Fruit fly (Drosophila melanogaster) whole organism, embryonic: ENCODE results near the gene CG42529.

Experiments
- ATbp ChIP-seq: fragments of 200-800 bp; sonication (Bioruptor generic); optimal IDR thresholded peaks from 2 replicates; lab custom pipeline; 2017; ENCODE audit warnings: missing biosample characterization, mild to moderate bottlenecking, missing genetic modification characterization, missing genetic modification reagents
- Aef1 ChIP-seq: fragments of 200-800 bp; sonication (Bioruptor generic); IDR thresholded peaks from 3 replicates; pipeline ENCODE4 v1.3.6; 2022; ENCODE audit warnings: missing biosample characterization, missing genetic modification characterization
- Atf6 ChIP-seq: fragments of 200-800 bp; sonication (Bioruptor generic); IDR thresholded peaks from 2 replicates; pipeline ENCODE4 v1.3.6; 2022; ENCODE audit warnings: missing biosample characterization, missing genetic modification characterization
- Bdp1 ChIP-seq: fragments of 200-800 bp; sonication (Bioruptor generic); optimal IDR thresholded peaks from 3 replicates; lab custom pipeline; 2016; ENCODE audit warnings: missing biosample characterization, missing genetic modification characterization
- CG12104 ChIP-seq: fragments of 200-800 bp; sonication (Bioruptor generic); optimal IDR thresholded peaks from 3 replicates; lab custom pipeline; 2016; ENCODE audit warnings: missing biosample characterization, missing genetic modification characterization
- CG12236 ChIP-seq: fragments of 200-800 bp; sonication (Bioruptor generic); optimal IDR thresholded peaks from 2 replicates; lab custom pipeline; 2016; ENCODE audit warnings: missing biosample characterization, missing genetic modification characterization
- CG13287 ChIP-seq: fragments of 200-800 bp; sonication (Bioruptor generic); IDR thresholded peaks from 2 replicates; pipeline ENCODE4 v1.3.6; 2022; ENCODE audit warnings: missing biosample characterization, missing genetic modification characterization; ENCODE audit not compliant: partially characterized antibody
- CG14710 ChIP-seq: fragments of 200-800 bp; sonication (Bioruptor generic); optimal IDR thresholded peaks from 3 replicates; lab custom pipeline; 2019; ENCODE audit warnings: missing biosample characterization, mild to moderate bottlenecking, missing genetic modification characterization, moderate library complexity
- CG17361 ChIP-seq: fragments of 200-800 bp; sonication (Bioruptor generic); IDR thresholded peaks from 3 replicates; pipeline ENCODE4 v1.3.6; 2022; ENCODE audit warnings: missing biosample characterization, missing genetic modification characterization
- CG17829 ChIP-seq: fragments of 200-800 bp; optimal IDR thresholded peaks from 2 replicates; lab custom pipeline; 2019; ENCODE audit warnings: missing biosample characterization, mild to moderate bottlenecking, missing genetic modification characterization, moderate library complexity
- CG1792 ChIP-seq: fragments of 200-800 bp; sonication (Bioruptor generic); optimal IDR thresholded peaks from 2 replicates; lab custom pipeline; 2016; ENCODE audit warnings: missing biosample characterization, missing genetic modification characterization
- CG30020 ChIP-seq: fragments of 200-800 bp; optimal IDR thresholded peaks from 2 replicates; lab custom pipeline; 2019; ENCODE audit warnings: missing biosample characterization, mild to moderate bottlenecking, missing genetic modification characterization, moderate library complexity
- CG31388 ChIP-seq: fragments of 200-800 bp; sonication (Bioruptor generic); optimal IDR thresholded peaks from 2 replicates; lab custom pipeline; 2016; ENCODE audit warnings: missing biosample characterization, missing genetic modification characterization
- CG32767 ChIP-seq: fragments of 200-800 bp; sonication (Bioruptor generic); IDR thresholded peaks from 2 replicates; pipeline ENCODE4 v1.3.6; 2022; ENCODE audit warnings: missing biosample characterization, missing genetic modification characterization
- CG33557 ChIP-seq: fragments of 200-800 bp; sonication (Bioruptor generic); optimal IDR thresholded peaks from 2 replicates; lab custom pipeline; 2019; ENCODE audit warnings: missing biosample characterization, mild to moderate bottlenecking, missing genetic modification characterization, moderate library complexity
- CG42726 ChIP-seq: fragments of 200-800 bp; sonication (Bioruptor generic); IDR thresholded peaks from 2 replicates; pipeline ENCODE4 v1.3.6; 2022; ENCODE audit warnings: missing biosample characterization, missing genetic modification characterization; ENCODE audit not compliant: partially characterized antibody
- CG6272 ChIP-seq: fragments of 200-800 bp; sonication (Bioruptor generic); IDR thresholded peaks from 2 replicates; pipeline ENCODE4 v1.3.6; 2022; ENCODE audit warnings: missing biosample characterization, missing genetic modification characterization
- CG7745 ChIP-seq: fragments of 200-800 bp; sonication (Bioruptor generic); optimal IDR thresholded peaks from 2 replicates; lab custom pipeline; 2018; ENCODE audit warnings: missing biosample characterization, mild to moderate bottlenecking, missing genetic modification characterization, moderate library complexity
- CG8359 ChIP-seq: fragments of 200-800 bp; sonication (Bioruptor generic); optimal IDR thresholded peaks from 2 replicates; lab custom pipeline; 2017; ENCODE audit warnings: missing biosample characterization, mild to moderate bottlenecking, missing genetic modification characterization, borderline replicate concordance
- CG9437 ChIP-seq: fragments of 200-800 bp; sonication (Bioruptor generic); optimal IDR thresholded peaks from 2 replicates; lab custom pipeline; 2018; ENCODE audit warnings: missing biosample characterization, mild to moderate bottlenecking, missing genetic modification characterization
- Dip3 ChIP-seq: fragments of 200-800 bp; sonication (Bioruptor generic); optimal IDR thresholded peaks from 3 replicates; lab custom pipeline; 2016; ENCODE audit warnings: missing biosample characterization, missing genetic modification characterization
- E2f2 ChIP-seq: fragments of 200-800 bp; sonication (Bioruptor generic); IDR thresholded peaks from 2 replicates; pipeline ENCODE4 v1.3.6; 2022; ENCODE audit warnings: missing biosample characterization, missing genetic modification characterization
- Ets97D ChIP-seq: fragments of 200-800 bp; sonication (Bioruptor generic); optimal IDR thresholded peaks from 3 replicates; lab custom pipeline; 2016; ENCODE audit warnings: missing biosample characterization, missing genetic modification characterization
- HLHmδ ChIP-seq: fragments of 200-800 bp; sonication (Bioruptor generic); optimal IDR thresholded peaks from 2 replicates; lab custom pipeline; 2018; ENCODE audit warnings: missing biosample characterization, mild to moderate bottlenecking, missing genetic modification characterization, moderate library complexity
- Hey ChIP-seq: fragments of 200-800 bp; sonication (Bioruptor generic); optimal IDR thresholded peaks from 3 replicates; lab custom pipeline; 2018; ENCODE audit warnings: missing biosample characterization, mild to moderate bottlenecking, missing genetic modification characterization
- HmgZ ChIP-seq: fragments of 200-800 bp; sonication (Bioruptor generic); optimal IDR thresholded peaks from 2 replicates; lab custom pipeline; 2018; ENCODE audit warnings: missing biosample characterization, mild to moderate bottlenecking, missing genetic modification characterization
- Lhr ChIP-seq: fragments of 200-800 bp; sonication (Bioruptor generic); optimal IDR thresholded peaks from 3 replicates; lab custom pipeline; 2017; ENCODE audit warnings: mild to moderate bottlenecking, missing biosample characterization, missing genetic modification reagents, missing genetic modification characterization
- MBD-R2 ChIP-seq: fragments of 200-800 bp; sonication (Bioruptor generic); IDR thresholded peaks from 2 replicates; pipeline ENCODE4 v1.3.6; 2022; ENCODE audit warnings: missing biosample characterization, missing genetic modification characterization
- Mad ChIP-seq: fragments of 200-800 bp; sonication (Bioruptor generic); optimal IDR thresholded peaks from 2 replicates; lab custom pipeline; 2016; ENCODE audit warnings: missing biosample characterization, missing genetic modification characterization
- NC2α ChIP-seq: fragments of 200-800 bp; sonication (Bioruptor generic); optimal IDR thresholded peaks from 2 replicates; lab custom pipeline; 2016; ENCODE audit warnings: missing biosample characterization, missing genetic modification characterization
- NK7.1 ChIP-seq: fragments of 200-800 bp; sonication (Bioruptor generic); optimal IDR thresholded peaks from 3 replicates; lab custom pipeline; 2016; ENCODE audit warnings: missing biosample characterization, missing genetic modification characterization
- Poxn ChIP-seq: fragments of 200-800 bp; sonication (Bioruptor generic); IDR thresholded peaks from 2 replicates; pipeline ENCODE4 v1.3.6; 2022; ENCODE audit warnings: missing biosample characterization, missing genetic modification characterization
- Rx ChIP-seq: fragments of 200-800 bp; sonication (Bioruptor generic); IDR thresholded peaks from 2 replicates; pipeline ENCODE4 v1.3.6; 2022; ENCODE audit warnings: missing biosample characterization, missing genetic modification characterization
- Side ChIP-seq: fragments of 200-800 bp; sonication (Bioruptor generic); optimal IDR thresholded peaks from 2 replicates; lab custom pipeline; 2016; ENCODE audit warnings: missing biosample characterization, missing genetic modification characterization
- Sox102F ChIP-seq: fragments of 200-800 bp; sonication (Bioruptor generic); optimal IDR thresholded peaks from 2 replicates; lab custom pipeline; 2018; ENCODE audit warnings: missing biosample characterization, mild to moderate bottlenecking, missing genetic modification characterization, moderate library complexity
- Sry-δ ChIP-seq: fragments of 200-800 bp; sonication (Bioruptor generic); optimal IDR thresholded peaks from 2 replicates; lab custom pipeline; 2016; ENCODE audit warnings: missing biosample characterization, missing genetic modification characterization
- bab2 ChIP-seq: fragments of 200-800 bp; sonication (Bioruptor generic); optimal IDR thresholded peaks from 2 replicates; lab custom pipeline; 2016; ENCODE audit warnings: missing biosample characterization, missing genetic modification characterization
- esg ChIP-seq: fragments of 200-800 bp; sonication (Bioruptor generic); conservative IDR thresholded peaks from 2 replicates; pipeline ENCODE4 v1.3.6; 2022; ENCODE audit warnings: missing biosample characterization, missing genetic modification characterization
- fd96Cb ChIP-seq: fragments of 200-800 bp; sonication (Bioruptor generic); optimal IDR thresholded peaks from 2 replicates; lab custom pipeline; 2018; ENCODE audit warnings: missing biosample characterization, mild to moderate bottlenecking, missing genetic modification characterization, moderate library complexity
- gce ChIP-seq: fragments of 200-800 bp; sonication (Bioruptor generic); IDR thresholded peaks from 3 replicates; pipeline ENCODE4 v1.3.6; 2022; ENCODE audit warnings: missing biosample characterization, missing genetic modification characterization
- lov ChIP-seq, 2 experiments: fragments of 200-800 bp in 1 of 2; fragments of >200 bp in 1 of 2; sonication (Bioruptor generic) in 1 of 2; IDR thresholded peaks in 1 of 2; optimal IDR thresholded peaks in 1 of 2; 2 replicates in 1 of 2; 3 replicates in 1 of 2; pipeline versions ENCODE4 v1.3.6 to Lab custom; 2017 to 2022; ENCODE audit warnings: missing biosample characterization in 1 of 2, missing genetic modification characterization in 1 of 2
- nau ChIP-seq: fragments of 200-800 bp; sonication (Bioruptor generic); optimal IDR thresholded peaks from 3 replicates; lab custom pipeline; 2017; ENCODE audit warnings: missing biosample characterization, mild to moderate bottlenecking, missing genetic modification characterization, missing genetic modification reagents
- nmo ChIP-seq: fragments of 200-800 bp; sonication (Bioruptor generic); optimal IDR thresholded peaks from 2 replicates; lab custom pipeline; 2018; ENCODE audit warnings: missing biosample characterization, mild to moderate bottlenecking, missing genetic modification characterization, moderate library complexity
- otp ChIP-seq: fragments of 200-800 bp; sonication (Bioruptor generic); IDR thresholded peaks from 3 replicates; pipeline ENCODE4, ENCODE4 v1.3.6; 2022; ENCODE audit warnings: missing biosample characterization, missing genetic modification characterization
- pho ChIP-seq: fragments of 200-800 bp; sonication (Bioruptor generic); optimal IDR thresholded peaks from 2 replicates; lab custom pipeline; 2016; ENCODE audit warnings: missing biosample characterization, missing genetic modification characterization
- sisA ChIP-seq: fragments of 200-800 bp; sonication (Bioruptor generic); IDR thresholded peaks from 2 replicates; pipeline ENCODE4 v1.3.6; 2022; ENCODE audit warnings: missing biosample characterization, missing genetic modification characterization
- slp2 ChIP-seq: fragments of 200-800 bp; sonication (Bioruptor generic); optimal IDR thresholded peaks from 2 replicates; lab custom pipeline; 2016; ENCODE audit warnings: missing biosample characterization, missing genetic modification characterization
- so ChIP-seq: fragments of 200-800 bp; sonication (Bioruptor generic); IDR thresholded peaks from 3 replicates; pipeline ENCODE4 v1.3.6; 2022; ENCODE audit warnings: missing biosample characterization, missing genetic modification characterization
- sqz ChIP-seq: fragments of 200-800 bp; sonication (Bioruptor generic); optimal IDR thresholded peaks from 3 replicates; lab custom pipeline; 2018; ENCODE audit warnings: missing biosample characterization, mild to moderate bottlenecking, missing genetic modification characterization
- stc ChIP-seq: fragments of 200-800 bp; sonication (Bioruptor generic); IDR thresholded peaks from 2 replicates; pipeline ENCODE4 v1.3.6; 2022; ENCODE audit warnings: missing biosample characterization, missing genetic modification characterization
- zfh1 ChIP-seq: fragments of 200-800 bp; sonication (Bioruptor generic); IDR thresholded peaks from 3 replicates; pipeline ENCODE4 v1.3.6; 2022; ENCODE audit warnings: missing biosample characterization, missing genetic modification characterization

The CG42529 gene

DNA sequence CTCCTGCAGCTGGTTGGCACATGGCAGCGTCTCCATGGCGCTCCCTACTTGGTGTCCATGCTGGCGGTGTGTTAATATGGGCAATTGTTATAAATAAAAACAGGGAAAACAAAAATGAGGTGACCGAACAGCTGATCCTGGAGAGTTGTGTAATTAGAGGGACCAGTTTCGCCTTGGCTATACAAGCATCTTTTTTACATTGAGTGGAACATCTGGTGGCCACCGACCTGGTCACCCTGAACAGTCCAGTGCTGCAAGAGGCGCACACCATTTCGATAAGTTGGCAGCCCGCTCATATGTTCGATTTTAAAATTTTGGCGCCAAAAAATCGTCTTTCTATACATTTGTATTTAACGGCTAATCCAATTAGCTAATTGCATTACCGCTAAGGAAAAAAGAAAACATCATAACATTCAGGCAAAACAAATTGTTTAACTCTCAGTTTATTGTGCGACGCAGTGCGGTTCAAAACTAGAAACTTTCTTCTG lies 41.5 kb upstream of the CG42529 start, which contains the start of the genes CG8765 and Gbeta76C (continued):
- TF ChIP-seq Rx (GFP tag; lab: Robert Waterston, UW) (no peak), lov (optimal IDR thresholded peaks at IDR 0.05; lab: Kevin White, UChicago) (no peak), lov (GFP tag; IDR thresholded peaks at IDR 0.05; lab: Robert Waterston, UW) (no peak), Aef1 (no peak), esg (GFP tag; lab: Robert Waterston, UW) (no peak), CG32767 (GFP tag; lab: Robert Waterston, UW) (no peak), CG42726 (GFP tag; lab: Robert Waterston, UW) (0 out of 2 replicates have a peak, but pooled peaks have one; percentile 41), so (no peak), pho (peak; percentile 50), nmo (GFP tag; lab: Kevin White, UChicago) (peak; percentile 45), bab2 (GFP tag; lab: Kevin White, UChicago) (peak; percentile 14), sqz (GFP tag; lab: Kevin White, UChicago) (no peak), CG1792 (GFP tag; lab: Kevin White, UChicago) (peak; percentile 20), CG8359 (GFP tag; lab: Kevin White, UChicago) (no peak), CG14710 (tag; lab: Kevin White, UChicago) (peak; percentile 65), CG7745 (tag; lab: Kevin White, UChicago) (no peak), Ets97D (GFP tag; lab: Kevin White, UChicago) (peak; percentile 92), HmgZ (peak; percentile 80), Side (GFP tag; lab: Kevin White, UChicago) (peak; percentile 53), slp2 (GFP tag; lab: Kevin White, UChicago) (no peak), Hey (tag; lab: Kevin White, UChicago) (no peak), Sox102F (GFP tag; lab: Kevin White, UChicago) (no peak), MBD-R2 (GFP tag; lab: Robert Waterston, UW) (peak; percentile 96), fd96Cb (tag; lab: Kevin White, UChicago) (no peak), Sry-δ (GFP tag; lab: Kevin White, UChicago) (peak; percentile 67), otp (GFP tag; lab: Robert Waterston, UW) (0 out of 3 replicates have a peak, but pooled peaks have one; percentile 15), E2f2 (GFP tag; lab: Robert Waterston, UW) (peak; percentile 99), Poxn (GFP tag; lab: Robert Waterston, UW) (no peak), Bdp1 (GFP tag; lab: Kevin White, UChicago) (no peak), NC2α (peak; percentile 16), CG33557 (GFP tag; lab: Kevin White, UChicago) (no peak), CG17361 (GFP tag; lab: Robert Waterston, UW) (peak; percentile 29; the same call in 1 of the 3 replicates), ATbp (no peak), NK7.1 (GFP tag; lab: Kevin White, UChicago) (no peak), Atf6 (no peak), CG31388 (GFP tag; lab: Kevin White, UChicago) (no peak), sisA (GFP tag; lab: Robert Waterston, UW) (peak; percentile 12; the same call in 1 of the 2 replicates), CG9437 (no peak), CG30020 (no peak), CG12236 (GFP tag; lab: Kevin White, UChicago) (no peak), stc (GFP tag; lab: Robert Waterston, UW) (no peak), zfh1 (GFP tag; lab: Robert Waterston, UW) (no peak), CG6272 (GFP tag; lab: Robert Waterston, UW) (no peak), CG13287 (GFP tag; lab: Robert Waterston, UW) (peak; percentile 74), Lhr (GFP tag; lab: Kevin White, UChicago) (peak; percentile 93), HLHmδ (no peak), Mad (GFP tag; lab: Kevin White, UChicago) (no peak), CG17829 (tag; lab: Kevin White, UChicago) (peak; percentile 48), gce (no peak), Dip3 (GFP tag; lab: Kevin White, UChicago) (peak; percentile 35), nau (GFP tag; lab: Kevin White, UChicago) (no peak), CG12104 (no peak)
